Fruit fly (Drosophila melanogaster) whole organism, embryonic: ENCODE data around the gene CG6126.
A peak's percentile ranks its signal among the peaks of the same experiment; 100 is the strongest.

Experiments
- Asciz ChIP-seq: fragments of 200-800 bp; sonication (Bioruptor generic); optimal IDR thresholded peaks from 2 replicates; lab custom pipeline; 2017; ENCODE audit warnings: missing biosample characterization, mild to moderate bottlenecking, missing genetic modification characterization, missing genetic modification reagents
- Atf6 ChIP-seq: fragments of 200-800 bp; sonication (Bioruptor generic); IDR thresholded peaks from 2 replicates; pipeline ENCODE4 v1.3.6; 2022; ENCODE audit warnings: missing biosample characterization, missing genetic modification characterization
- Awh ChIP-seq: fragments of 200-800 bp; sonication (Bioruptor generic); IDR thresholded peaks from 2 replicates; pipeline ENCODE4, ENCODE4 v1.3.6; 2022; ENCODE audit warnings: missing biosample characterization, missing genetic modification characterization
- CG12299 ChIP-seq: fragments of 200-800 bp; sonication (Bioruptor generic); optimal IDR thresholded peaks from 2 replicates; lab custom pipeline; 2018; ENCODE audit warnings: missing biosample characterization, mild to moderate bottlenecking, missing genetic modification characterization
- CG12769 ChIP-seq: fragments of 200-800 bp; sonication (Bioruptor generic); optimal IDR thresholded peaks from 2 replicates; lab custom pipeline; 2019; ENCODE audit warnings: missing biosample characterization, mild to moderate bottlenecking, missing genetic modification characterization, moderate library complexity
- CG12942 ChIP-seq: fragments of 200-800 bp; sonication (Bioruptor generic); optimal IDR thresholded peaks from 3 replicates; lab custom pipeline; 2016; ENCODE audit warnings: missing biosample characterization, missing genetic modification characterization
- CG13296 ChIP-seq: fragments of 200-800 bp; sonication (Bioruptor generic); optimal IDR thresholded peaks from 3 replicates; lab custom pipeline; 2018; ENCODE audit warnings: missing biosample characterization, mild to moderate bottlenecking, missing genetic modification characterization
- CG13775 ChIP-seq: fragments of 200-800 bp; sonication (Bioruptor generic); optimal IDR thresholded peaks from 3 replicates; lab custom pipeline; 2017; ENCODE audit warnings: missing biosample characterization, mild to moderate bottlenecking, missing genetic modification characterization
- CG18764 ChIP-seq: fragments of 200-800 bp; sonication (Bioruptor generic); optimal IDR thresholded peaks from 3 replicates; lab custom pipeline; 2016; ENCODE audit warnings: missing biosample characterization, missing genetic modification characterization
- CG2678 ChIP-seq: fragments of 200-800 bp; sonication (Bioruptor generic); optimal IDR thresholded peaks from 3 replicates; lab custom pipeline; 2019; ENCODE audit warnings: missing biosample characterization, mild to moderate bottlenecking, missing genetic modification characterization, moderate library complexity
- CG31441 ChIP-seq: fragments of 200-800 bp; sonication (Bioruptor generic); IDR thresholded peaks from 2 replicates; pipeline ENCODE4 v1.3.6; 2022; ENCODE audit warnings: missing biosample characterization, missing genetic modification characterization
- CG34224 ChIP-seq: fragments of 200-800 bp; sonication (Bioruptor generic); IDR thresholded peaks from 3 replicates; pipeline ENCODE4 v1.3.6; 2022; ENCODE audit warnings: missing biosample characterization, missing genetic modification characterization; ENCODE audit not compliant: partially characterized antibody
- CG34422 ChIP-seq: fragments of 200-800 bp; sonication (Bioruptor generic); IDR thresholded peaks from 3 replicates; pipeline ENCODE4 v1.3.6; 2022; ENCODE audit warnings: missing biosample characterization, missing genetic modification characterization
- CG4404 ChIP-seq: fragments of 200-800 bp; sonication (Bioruptor generic); IDR thresholded peaks from 2 replicates; pipeline ENCODE4 v1.3.6; 2022; ENCODE audit warnings: missing biosample characterization, missing genetic modification characterization
- CG4854 ChIP-seq: fragments of 200-800 bp; sonication (Bioruptor generic); optimal IDR thresholded peaks from 2 replicates; lab custom pipeline; 2016; ENCODE audit warnings: missing biosample characterization, missing genetic modification characterization, inconsistent platforms
- CG6254 ChIP-seq: fragments of 200-800 bp; sonication (Bioruptor generic); optimal IDR thresholded peaks from 3 replicates; lab custom pipeline; 2017; ENCODE audit warnings: mild to moderate bottlenecking, missing biosample characterization, missing genetic modification reagents, missing genetic modification characterization
- CG8944 ChIP-seq: fragments of 200-800 bp; sonication (Bioruptor generic); optimal IDR thresholded peaks from 3 replicates; lab custom pipeline; 2016; ENCODE audit warnings: missing biosample characterization, missing genetic modification characterization
- CkIIα-i1 ChIP-seq: fragments of 200-800 bp; sonication (Bioruptor generic); IDR thresholded peaks from 2 replicates; pipeline ENCODE4 v1.3.6; 2022; ENCODE audit warnings: missing biosample characterization, missing genetic modification characterization
- D ChIP-seq, 2 experiments: fragments of 200-800 bp in 1 of 2; fragments of >200 bp in 1 of 2; sonication (Bioruptor generic) in 1 of 2; optimal IDR thresholded peaks; 2 replicates in 1 of 2; 3 replicates in 1 of 2; lab custom pipeline; 2017; ENCODE audit warnings: mild to moderate bottlenecking in 1 of 2, missing biosample characterization in 1 of 2, missing genetic modification characterization in 1 of 2, missing genetic modification reagents in 1 of 2
- Dbx ChIP-seq: fragments of 200-800 bp; sonication (Bioruptor generic); IDR thresholded peaks from 3 replicates; pipeline ENCODE4 v1.3.6; 2022; ENCODE audit warnings: missing biosample characterization, missing genetic modification characterization
- Dip3 ChIP-seq: fragments of 200-800 bp; sonication (Bioruptor generic); optimal IDR thresholded peaks from 3 replicates; lab custom pipeline; 2016; ENCODE audit warnings: missing biosample characterization, missing genetic modification characterization
- Doc2 ChIP-seq: fragments of 200-800 bp; sonication (Bioruptor generic); IDR thresholded peaks from 2 replicates; pipeline ENCODE4 v1.3.6; 2022; ENCODE audit warnings: missing biosample characterization, missing genetic modification characterization
- Hmx ChIP-seq: fragments of 200-800 bp; sonication (Bioruptor generic); optimal IDR thresholded peaks from 2 replicates; lab custom pipeline; 2016; ENCODE audit warnings: missing biosample characterization, missing genetic modification characterization
- Hr51 ChIP-seq, 2 experiments: fragments of 200-800 bp; sonication (Bioruptor generic); optimal IDR thresholded peaks; 2 replicates in 1 of 2; 3 replicates in 1 of 2; lab custom pipeline; 2016 to 2018; ENCODE audit warnings: missing biosample characterization in 2 of 2, missing genetic modification characterization in 2 of 2, mild to moderate bottlenecking in 1 of 2, moderate library complexity in 1 of 2
- Mad ChIP-seq: fragments of 200-800 bp; sonication (Bioruptor generic); optimal IDR thresholded peaks from 2 replicates; lab custom pipeline; 2016; ENCODE audit warnings: missing biosample characterization, missing genetic modification characterization
- Nf-YA ChIP-seq: fragments of 200-800 bp; sonication (Bioruptor generic); IDR thresholded peaks from 2 replicates; pipeline ENCODE4 v1.3.6; 2022; ENCODE audit warnings: missing biosample characterization, missing genetic modification characterization
- Oli ChIP-seq: fragments of 200-800 bp; sonication (Bioruptor generic); optimal IDR thresholded peaks from 2 replicates; lab custom pipeline; 2018; ENCODE audit warnings: missing biosample characterization, mild to moderate bottlenecking, missing genetic modification characterization, moderate library complexity
- Optix ChIP-seq: fragments of 200-800 bp; sonication (Bioruptor generic); IDR thresholded peaks from 3 replicates; pipeline ENCODE4 v1.3.6; 2022; ENCODE audit warnings: missing biosample characterization, missing genetic modification characterization
- Pdp1 ChIP-seq, 2 experiments: fragments of 200-800 bp; sonication (Bioruptor generic); optimal IDR thresholded peaks; 3 replicates each; lab custom pipeline; 2016; ENCODE audit warnings: missing biosample characterization in 2 of 2, missing genetic modification characterization in 2 of 2, mild to moderate bottlenecking in 1 of 2, moderate library complexity in 1 of 2
- TFAM ChIP-seq: fragments of 200-800 bp; sonication (Bioruptor generic); optimal IDR thresholded peaks from 2 replicates; lab custom pipeline; 2017; ENCODE audit warnings: missing biosample characterization, missing genetic modification characterization, inconsistent platforms
- da ChIP-seq: fragments of 200-800 bp; sonication (Bioruptor generic); optimal IDR thresholded peaks from 2 replicates; lab custom pipeline; 2016; ENCODE audit warnings: missing biosample characterization, missing genetic modification characterization
- danr ChIP-seq: fragments of 200-800 bp; sonication (Bioruptor generic); IDR thresholded peaks from 2 replicates; pipeline ENCODE4 v1.3.6; 2022; ENCODE audit warnings: missing biosample characterization, missing genetic modification characterization
- dimm ChIP-seq: fragments of 200-800 bp; sonication (Bioruptor generic); IDR thresholded peaks from 2 replicates; pipeline ENCODE4 v1.3.6; 2022; ENCODE audit warnings: missing biosample characterization, missing genetic modification characterization
- dysf ChIP-seq: fragments of 200-800 bp; sonication (Bioruptor generic); IDR thresholded peaks from 3 replicates; pipeline ENCODE4 v1.3.6; 2022; ENCODE audit warnings: missing biosample characterization, missing genetic modification characterization
- eve ChIP-seq, 2 experiments: fragments of >200 bp; optimal IDR thresholded peaks; 2 replicates each; lab custom pipeline; 2017; ENCODE audit warnings: missing biosample characterization in 2 of 2, missing genetic modification characterization in 2 of 2
- gem ChIP-seq: fragments of 200-800 bp; sonication (Bioruptor generic); optimal IDR thresholded peaks from 2 replicates; lab custom pipeline; 2019; ENCODE audit warnings: missing biosample characterization, mild to moderate bottlenecking, missing genetic modification characterization, moderate library complexity
- ham ChIP-seq: fragments of 200-800 bp; sonication (Bioruptor generic); IDR thresholded peaks from 2 replicates; pipeline ENCODE4 v1.3.6; 2022; ENCODE audit warnings: missing biosample characterization, missing genetic modification characterization
- kni ChIP-seq: fragments of 200-800 bp; sonication (Bioruptor generic); optimal IDR thresholded peaks from 3 replicates; lab custom pipeline; 2017; ENCODE audit warnings: mild to moderate bottlenecking, missing biosample characterization, missing genetic modification reagents, missing genetic modification characterization
- maf-S ChIP-seq: fragments of 200-800 bp; sonication (Bioruptor generic); optimal IDR thresholded peaks from 2 replicates; lab custom pipeline; 2016; ENCODE audit warnings: missing biosample characterization, missing genetic modification characterization
- p53 ChIP-seq: fragments of 200-800 bp; sonication (Bioruptor generic); optimal IDR thresholded peaks from 2 replicates; lab custom pipeline; 2016; ENCODE audit warnings: missing biosample characterization, missing genetic modification characterization
- rib ChIP-seq: fragments of 200-800 bp; sonication (Bioruptor generic); IDR thresholded peaks from 2 replicates; pipeline ENCODE4 v1.3.6; 2022; ENCODE audit warnings: missing biosample characterization, missing genetic modification characterization
- ro ChIP-seq: fragments of 200-800 bp; sonication (Bioruptor generic); IDR thresholded peaks from 2 replicates; pipeline ENCODE4 v1.3.6; 2022; ENCODE audit warnings: missing biosample characterization, missing genetic modification characterization
- salm ChIP-seq: fragments of 200-800 bp; sonication (Bioruptor generic); optimal IDR thresholded peaks from 2 replicates; lab custom pipeline; 2018; ENCODE audit warnings: missing biosample characterization, mild to moderate bottlenecking, missing genetic modification characterization
- schlank ChIP-seq: fragments of 200-800 bp; sonication (Bioruptor generic); optimal IDR thresholded peaks from 2 replicates; lab custom pipeline; 2018; ENCODE audit warnings: missing biosample characterization, mild to moderate bottlenecking, missing genetic modification characterization
- shn ChIP-seq: fragments of 200-800 bp; sonication (Bioruptor generic); optimal IDR thresholded peaks from 3 replicates; lab custom pipeline; 2016; ENCODE audit warnings: missing biosample characterization, missing genetic modification characterization
- ssp ChIP-seq: fragments of 200-800 bp; sonication (Bioruptor generic); IDR thresholded peaks from 2 replicates; pipeline ENCODE4 v1.3.6; 2022; ENCODE audit warnings: missing biosample characterization, missing genetic modification characterization
- stwl ChIP-seq: fragments of 200-800 bp; sonication (Bioruptor generic); optimal IDR thresholded peaks from 3 replicates; lab custom pipeline; 2018; ENCODE audit warnings: missing biosample characterization, mild to moderate bottlenecking, missing genetic modification characterization, moderate library complexity
- unc-4 ChIP-seq: fragments of 200-800 bp; sonication (Bioruptor generic); IDR thresholded peaks from 2 replicates; pipeline ENCODE4 v1.3.6; 2022; ENCODE audit warnings: missing biosample characterization, missing genetic modification characterization; ENCODE audit not compliant: partially characterized antibody
- vfl ChIP-seq: fragments of 200-800 bp; sonication (Bioruptor generic); optimal IDR thresholded peaks from 2 replicates; lab custom pipeline; 2016; ENCODE audit warnings: missing biosample characterization, missing genetic modification characterization

Gene CG6126

dm6 chr3R:16157564-16158242 is 45.2 kb downstream of the CG6126 start (continued):
- TF ChIP-seq Doc2 (no peak), unc-4 (GFP tag; lab: Robert Waterston, UW) (0 out of 2 replicates have a peak, but pooled peaks have one; percentile 33), Asciz (GFP tag; lab: Kevin White, UChicago) (peak; percentile 37), Hr51 (GFP tag; optimal IDR thresholded peaks at IDR 0.05; lab: Kevin White, UChicago) (peak in 1 of 2 experiments; percentile 75), vfl (GFP tag; lab: Kevin White, UChicago) (peak; percentile 17), kni (GFP tag; lab: Kevin White, UChicago) (no peak), Mad (GFP tag; lab: Kevin White, UChicago) (no peak), TFAM (GFP tag; lab: Kevin White, UChicago) (no peak), CG12299 (no peak), CG13296 (GFP tag; lab: Kevin White, UChicago) (peak; percentile 36), Hmx (GFP tag; lab: Kevin White, UChicago) (peak; percentile 8), p53 (GFP tag; lab: Kevin White, UChicago) (no peak), Awh (no peak), CG31441 (GFP tag; lab: Robert Waterston, UW) (peak; percentile 64; the same call in 1 of the 2 replicates), Dbx (GFP tag; lab: Robert Waterston, UW) (peak; percentile 63; the same call in 2 of the 3 replicates), danr (no peak), CG12942 (GFP tag; lab: Kevin White, UChicago) (no peak), schlank (tag; lab: Kevin White, UChicago) (no peak), CkIIα-i1 (GFP tag; lab: Robert Waterston, UW) (no peak), ssp (GFP tag; lab: Robert Waterston, UW) (peak; percentile 39; the same call in 1 of the 2 replicates), CG2678 (tag; lab: Kevin White, UChicago) (peak; percentile 77), CG8944 (GFP tag; lab: Kevin White, UChicago) (no peak), Oli (peak; percentile 58), stwl (no peak), ham (no peak), rib (peak; percentile 50; the same call in 1 of the 2 replicates), gem (tag; lab: Kevin White, UChicago) (peak; percentile 76), CG18764 (GFP tag; lab: Kevin White, UChicago) (no peak), salm (tag; lab: Kevin White, UChicago) (no peak), ro (GFP tag; lab: Robert Waterston, UW) (no peak), CG6254 (GFP tag; lab: Kevin White, UChicago) (peak; percentile 24), D (optimal IDR thresholded peaks at IDR 0.05; lab: Kevin White, UChicago) (no peak), D (GFP tag; optimal IDR thresholded peaks at IDR 0.05; lab: Kevin White, UChicago) (no peak), CG13775 (GFP tag; lab: Kevin White, UChicago) (peak; percentile 40), dysf (GFP tag; lab: Robert Waterston, UW) (peak; percentile 67; the same call in 2 of the 3 replicates), Nf-YA (no peak), Dip3 (GFP tag; lab: Kevin White, UChicago) (no peak), dimm (GFP tag; lab: Robert Waterston, UW) (no peak), CG34422 (GFP tag; lab: Robert Waterston, UW) (no peak; the same call in 2 of the 3 replicates), CG4854 (GFP tag; lab: Kevin White, UChicago) (no peak), da (GFP tag; lab: Kevin White, UChicago) (no peak), shn (GFP tag; lab: Kevin White, UChicago) (peak; percentile 1), CG4404 (GFP tag; lab: Robert Waterston, UW) (no peak), CG34224 (GFP tag; lab: Robert Waterston, UW) (peak; percentile 51; the same call in 1 of the 3 replicates), CG12769 (tag; lab: Kevin White, UChicago) (no peak), eve (GFP tag; optimal IDR thresholded peaks at IDR 0.05; lab: Kevin White, UChicago) (no peak), Pdp1 (GFP tag; optimal IDR thresholded peaks at IDR 0.05; lab: Kevin White, UChicago) (peak in 1 of 2 experiments; percentile 86), maf-S (GFP tag; lab: Kevin White, UChicago) (no peak), Optix (no peak), Atf6 (GFP tag; lab: Robert Waterston, UW) (peak; percentile 37; the same call in 1 of the 2 replicates)
